Worm (Caenorhabditis elegans) whole organism, L2 larva: Measurements from ENCODE around the gene nrps-1.

Source experiments
- alr-1 ChIP-seq: fragments of 150-350 bp; optimal IDR thresholded peaks from 2 replicates; lab custom pipeline; 2014; ENCODE audit warnings: missing biosample characterization, missing genetic modification characterization
- blmp-1 ChIP-seq: sonication (generic microtip); optimal IDR thresholded peaks from 2 replicates; lab custom pipeline; 2017; ENCODE audit warnings: missing genetic modification characterization, mild to moderate bottlenecking, missing compliant biosample characterization, antibody characterized with exemption, moderate library complexity; ENCODE audit not compliant: insufficient read depth
- elt-3 ChIP-seq: sonication (generic microtip); optimal IDR thresholded peaks from 2 replicates; lab custom pipeline; 2017; ENCODE audit warnings: missing biosample characterization, missing genetic modification characterization
- lin-39 ChIP-seq: fragments of 150-350 bp; optimal IDR thresholded peaks from 2 replicates; lab custom pipeline; 2014; ENCODE audit warnings: missing biosample characterization, missing genetic modification reagents, missing genetic modification characterization
- nhr-11 ChIP-seq: fragments of 150-350 bp; optimal IDR thresholded peaks from 2 replicates; lab custom pipeline; 2014; ENCODE audit warnings: missing biosample characterization, missing genetic modification characterization

ce11 chrIII:11563417-11563949 lies 29.0 kb downstream of the nrps-1 start, which contains the start of gene Y66D12A.11:
- TF ChIP-seq elt-3 (no peak), blmp-1 (no peak), nhr-11 (tag; lab: Kevin White, UChicago) (no peak), alr-1 (tag; lab: Kevin White, UChicago) (no peak), lin-39 (no peak)
